Worm (Caenorhabditis elegans) whole organism, L2 larva: ENCODE results near the gene F46H5.2.
A peak's percentile ranks its signal among the peaks of the same experiment; 100 is the strongest.

Source experiments
- C34F6.9 ChIP-seq: fragments of 150-350 bp; optimal IDR thresholded peaks from 2 replicates; lab custom pipeline; 2014; ENCODE audit warnings: missing biosample characterization, missing genetic modification characterization
- F13H6.1 ChIP-seq: sonication (generic microtip); optimal IDR thresholded peaks from 2 replicates; lab custom pipeline; 2016; ENCODE audit warnings: missing genetic modification characterization, missing compliant biosample characterization
- R02D3.7 ChIP-seq: fragments of 150-350 bp; optimal IDR thresholded peaks from 2 replicates; lab custom pipeline; 2014; ENCODE audit warnings: missing biosample characterization, missing genetic modification characterization
- Y55F3AM.14 ChIP-seq: fragments of 200-800 bp; sonication (Bioruptor generic); optimal IDR thresholded peaks from 2 replicates; lab custom pipeline; 2018; ENCODE audit warnings: mild to moderate bottlenecking, missing genetic modification characterization, missing compliant biosample characterization
- aly-2 ChIP-seq: fragments of 150-350 bp; optimal IDR thresholded peaks from 2 replicates; lab custom pipeline; 2014; ENCODE audit warnings: missing biosample characterization, missing genetic modification characterization
- ama-1 ChIP-seq: fragments of 150-350 bp; optimal IDR thresholded peaks from 2 replicates; lab custom pipeline; 2018; ENCODE audit warnings: inconsistent platforms
- ceh-16 ChIP-seq: fragments of 150-350 bp; optimal IDR thresholded peaks from 2 replicates; lab custom pipeline; 2014; ENCODE audit warnings: missing biosample characterization, missing genetic modification characterization
- crh-2 ChIP-seq: sonication (generic microtip); optimal IDR thresholded peaks from 2 replicates; lab custom pipeline; 2017; ENCODE audit warnings: missing biosample characterization, missing genetic modification characterization
- dmd-4 ChIP-seq: sonication (generic microtip); optimal IDR thresholded peaks from 2 replicates; lab custom pipeline; 2017; ENCODE audit warnings: missing biosample characterization, missing genetic modification characterization
- elt-1 ChIP-seq: fragments of 150-350 bp; optimal IDR thresholded peaks from 2 replicates; lab custom pipeline; 2014; ENCODE audit warnings: missing biosample characterization, missing genetic modification characterization
- fos-1 ChIP-seq: fragments of 150-350 bp; optimal IDR thresholded peaks from 2 replicates; lab custom pipeline; 2014; ENCODE audit warnings: missing biosample characterization, missing genetic modification characterization
- gmeb-1 ChIP-seq: fragments of 150-350 bp; optimal IDR thresholded peaks from 2 replicates; lab custom pipeline; 2014; ENCODE audit warnings: missing biosample characterization, missing genetic modification characterization
- lin-39 ChIP-seq: fragments of 150-350 bp; optimal IDR thresholded peaks from 2 replicates; lab custom pipeline; 2014; ENCODE audit warnings: missing biosample characterization, missing genetic modification reagents, missing genetic modification characterization
- lsy-2 ChIP-seq, 2 experiments: fragments of 150-350 bp in 1 of 2; sonication (generic microtip) in 1 of 2; optimal IDR thresholded peaks; 2 replicates each; lab custom pipeline; 2014 to 2017; ENCODE audit warnings: missing biosample characterization in 2 of 2, missing genetic modification characterization in 2 of 2
- mbf-1 ChIP-seq: sonication (generic microtip); optimal IDR thresholded peaks from 2 replicates; lab custom pipeline; 2017; ENCODE audit warnings: missing biosample characterization, missing genetic modification characterization
- nhr-11 ChIP-seq: fragments of 150-350 bp; optimal IDR thresholded peaks from 2 replicates; lab custom pipeline; 2014; ENCODE audit warnings: missing biosample characterization, missing genetic modification characterization
- nhr-12 ChIP-seq: fragments of 150-350 bp; optimal IDR thresholded peaks from 2 replicates; lab custom pipeline; 2014; ENCODE audit warnings: missing biosample characterization, missing genetic modification characterization
- nhr-129 ChIP-seq: fragments of 150-350 bp; optimal IDR thresholded peaks from 2 replicates; lab custom pipeline; 2014; ENCODE audit warnings: missing biosample characterization, missing genetic modification characterization
- nhr-21 ChIP-seq: fragments of 150-350 bp; optimal IDR thresholded peaks from 2 replicates; lab custom pipeline; 2014; ENCODE audit warnings: missing biosample characterization, missing genetic modification characterization
- nhr-23 ChIP-seq: fragments of 150-350 bp; optimal IDR thresholded peaks from 2 replicates; lab custom pipeline; 2014; ENCODE audit warnings: missing biosample characterization, missing genetic modification reagents, missing genetic modification characterization
- nhr-237 ChIP-seq: fragments of 150-350 bp; optimal IDR thresholded peaks from 2 replicates; lab custom pipeline; 2014; ENCODE audit warnings: missing biosample characterization, missing genetic modification characterization
- nhr-25 ChIP-seq: fragments of 150-350 bp; sonication (generic microtip); optimal IDR thresholded peaks from 3 replicates; lab custom pipeline; 2014; ENCODE audit warnings: missing biosample characterization, missing genetic modification characterization
- nhr-6 ChIP-seq: fragments of 150-350 bp; optimal IDR thresholded peaks from 2 replicates; lab custom pipeline; 2014; ENCODE audit warnings: missing biosample characterization, missing genetic modification characterization
- nhr-77 ChIP-seq: fragments of 150-350 bp; optimal IDR thresholded peaks from 2 replicates; lab custom pipeline; 2014; ENCODE audit warnings: missing biosample characterization, missing genetic modification characterization
- sem-4 ChIP-seq: fragments of 150-350 bp; optimal IDR thresholded peaks from 2 replicates; lab custom pipeline; 2014; ENCODE audit warnings: missing biosample characterization, missing genetic modification reagents, missing genetic modification characterization
- skn-1 ChIP-seq: sonication (generic microtip); optimal IDR thresholded peaks from 2 replicates; lab custom pipeline; 2017; ENCODE audit warnings: missing biosample characterization, missing genetic modification characterization
- sma-3 ChIP-seq: sonication (generic microtip); optimal IDR thresholded peaks from 2 replicates; lab custom pipeline; 2016; ENCODE audit warnings: missing genetic modification reagents, missing genetic modification characterization, missing compliant biosample characterization
- snpc-4 ChIP-seq: fragments of 150-350 bp; optimal IDR thresholded peaks from 2 replicates; lab custom pipeline; 2014; ENCODE audit warnings: missing biosample characterization, missing genetic modification characterization
- ztf-1 ChIP-seq: fragments of 200-800 bp; sonication (Bioruptor generic); conservative IDR thresholded peaks from 2 replicates; pipeline ENCODE4 v1.3.6; 2022; ENCODE audit warnings: missing genetic modification characterization, missing compliant biosample characterization
- ztf-11 ChIP-seq: sonication (generic microtip); optimal IDR thresholded peaks from 2 replicates; lab custom pipeline; 2017; ENCODE audit warnings: missing biosample characterization, missing genetic modification characterization

Gene F46H5.2

ce11 chrX:7289565-7289964 lies 24.1 kb downstream of the F46H5.2 start:
- TF ChIP-seq nhr-237 (tag; lab: Kevin White, UChicago), result no peak
- no peak for TF ChIP-seq ztf-1 (GFP tag; lab: Robert Waterston, UW)
- no peak for TF ChIP-seq lsy-2 (tag; optimal IDR thresholded peaks at IDR 0.05; lab: Kevin White, UChicago)
- no peak for TF ChIP-seq nhr-12 (tag; lab: Kevin White, UChicago)
- no peak for TF ChIP-seq fos-1 (tag; lab: Kevin White, UChicago)
- no peak for TF ChIP-seq nhr-77
- TF ChIP-seq nhr-11 (tag; lab: Kevin White, UChicago), result no peak
- TF ChIP-seq aly-2 (tag; lab: Kevin White, UChicago), result no peak
- TF ChIP-seq nhr-25, result no peak
- TF ChIP-seq nhr-21 (tag; lab: Kevin White, UChicago), result no peak
- TF ChIP-seq gmeb-1, result no peak
- no peak for TF ChIP-seq sem-4 (tag; lab: Kevin White, UChicago)
- no peak for TF ChIP-seq R02D3.7
- TF ChIP-seq Y55F3AM.14 (GFP tag; lab: Kevin White, UChicago), result no peak

- TF ChIP-seq nhr-129 (tag; lab: Kevin White, UChicago), result peak; percentile 11
- no peak for TF ChIP-seq lin-39 (tag; lab: Kevin White, UChicago)
- peak; percentile 7 for TF ChIP-seq F13H6.1 (tag; lab: Kevin White, UChicago)
Observed at ce11 chrX:7290859-7291628, 25.6 kb downstream of the F46H5.2 start.

- TF ChIP-seq nhr-237 (tag; lab: Kevin White, UChicago), result no peak
- TF ChIP-seq sma-3 (GFP tag; lab: Kevin White, UChicago), result no peak
- TF ChIP-seq nhr-11 (tag; lab: Kevin White, UChicago), result no peak
- TF ChIP-seq ztf-11 (tag; lab: Kevin White, UChicago), result no peak
- no peak for TF ChIP-seq dmd-4
- no peak for TF ChIP-seq aly-2 (tag; lab: Kevin White, UChicago)
- TF ChIP-seq sem-4 (tag; lab: Kevin White, UChicago), result no peak
- TF ChIP-seq mbf-1, result no peak
- peak; percentile 40 for TF ChIP-seq fos-1 (tag; lab: Kevin White, UChicago)
- peak; percentile 38 for TF ChIP-seq crh-2
- no peak for TF ChIP-seq F13H6.1 (tag; lab: Kevin White, UChicago)
Observed at ce11 chrX:7291810-7292209, 26.4 kb downstream of the F46H5.2 start, which contains the start of gene lron-7. lron-7 (plus strand) TSS chrX:7292132.

ce11 chrX:7296310-7296709 lies 30.9 kb downstream of the F46H5.2 start:
- TF ChIP-seq nhr-25, result no peak
- no peak for TF ChIP-seq ama-1 (lab: Kevin White, UChicago)
- TF ChIP-seq C34F6.9 (tag; lab: Kevin White, UChicago), result no peak
- no peak for TF ChIP-seq skn-1
- TF ChIP-seq ceh-16 (tag; lab: Kevin White, UChicago), result no peak
- no peak for TF ChIP-seq snpc-4 (tag; lab: Kevin White, UChicago)
- no peak for TF ChIP-seq nhr-6 (tag; lab: Kevin White, UChicago)
- TF ChIP-seq ztf-11 (tag; lab: Kevin White, UChicago), result no peak
- no peak for TF ChIP-seq nhr-23 (tag; lab: Kevin White, UChicago)
- no peak for TF ChIP-seq R02D3.7

ce11 chrX:7298652-7299051 lies 33.2 kb downstream of the F46H5.2 start, which contains the start of gene K03A1.4:
K03A1.4 (minus strand) TSS chrX:7298752.
- TF ChIP-seq nhr-129 (tag; lab: Kevin White, UChicago), result no peak
- TF ChIP-seq elt-1, result no peak

ce11 chrX:7303115-7303514 lies 37.7 kb downstream of the F46H5.2 start:
- peak; percentile 10 for TF ChIP-seq fos-1 (tag; lab: Kevin White, UChicago)
- TF ChIP-seq lin-39 (tag; lab: Kevin White, UChicago), result no peak
- no peak for TF ChIP-seq ztf-11 (tag; lab: Kevin White, UChicago)
